Fruit fly (Drosophila melanogaster): Measurements from ENCODE around the gene CG4789.

Gene CG4789

dm6 chrX:16816500-16816899 is 15.8 kb downstream of the CG4789 start (continued):
- TF ChIP-seq sna (GFP tag; IDR thresholded peaks at IDR 0.05; ENCODE audit: partially characterized antibody), result no peak
- no peak for TF ChIP-seq oc (tag; optimal IDR thresholded peaks at IDR 0.05)
- peak; percentile 12 for TF ChIP-seq CG7556 (GFP tag; optimal IDR thresholded peaks at IDR 0.05)
- no peak for TF ChIP-seq CG3065 (GFP tag; optimal IDR thresholded peaks at IDR 0.05)
- no peak for TF ChIP-seq CG13296 (GFP tag; optimal IDR thresholded peaks at IDR 0.05)
- TF ChIP-seq CG13775 (GFP tag; optimal IDR thresholded peaks at IDR 0.05), result no peak
- no peak for TF ChIP-seq CG14965 (GFP tag; optimal IDR thresholded peaks at IDR 0.05; ENCODE audit: borderline replicate concordance)
- no peak for TF ChIP-seq Nf-YB (GFP tag; optimal IDR thresholded peaks at IDR 0.05)
- no peak for TF ChIP-seq Vsx1 (GFP tag; optimal IDR thresholded peaks at IDR 0.05)
- TF ChIP-seq pan (optimal IDR thresholded peaks at IDR 0.05), result no peak
- peak in 1 of 2 experiments; percentile 16 for TF ChIP-seq pan (GFP tag; optimal IDR thresholded peaks at IDR 0.05 in 1 of 2, IDR thresholded peaks at IDR 0.05 in 1 of 2)
- TF ChIP-seq emc (GFP tag; optimal IDR thresholded peaks at IDR 0.05), result no peak
- TF ChIP-seq br (optimal IDR thresholded peaks at IDR 0.05), result no peak
- TF ChIP-seq CG6854 (GFP tag; optimal IDR thresholded peaks at IDR 0.05), result no peak
- no peak for TF ChIP-seq CG8765 (GFP tag; IDR thresholded peaks at IDR 0.05)
- peak; percentile 11 for TF ChIP-seq CG2678 (tag; optimal IDR thresholded peaks at IDR 0.05)
- TF ChIP-seq Dip3 (GFP tag; optimal IDR thresholded peaks at IDR 0.05), result no peak
- TF ChIP-seq CG12236 (GFP tag; optimal IDR thresholded peaks at IDR 0.05), result no peak
- no peak for TF ChIP-seq Bdp1 (GFP tag; optimal IDR thresholded peaks at IDR 0.05)
- TF ChIP-seq kah (GFP tag; optimal IDR thresholded peaks at IDR 0.05), result no peak
- TF ChIP-seq org-1 (GFP tag; optimal IDR thresholded peaks at IDR 0.05), result no peak
- TF ChIP-seq Hand (GFP tag; optimal IDR thresholded peaks at IDR 0.05), result no peak
- TF ChIP-seq so (GFP tag; IDR thresholded peaks at IDR 0.05), result no peak
- no peak for TF ChIP-seq Hr51 (GFP tag; optimal IDR thresholded peaks at IDR 0.05)
- TF ChIP-seq Awh (GFP tag; IDR thresholded peaks at IDR 0.05), result no peak
- TF ChIP-seq jigr1 (GFP tag; IDR thresholded peaks at IDR 0.05), result no peak
- TF ChIP-seq CG11504 (tag; optimal IDR thresholded peaks at IDR 0.05), result peak; percentile 21
- no peak for TF ChIP-seq CG15696 (tag; optimal IDR thresholded peaks at IDR 0.05)
- TF ChIP-seq Jarid2 (GFP tag; optimal IDR thresholded peaks at IDR 0.05), result no peak
- TF ChIP-seq klu (GFP tag; IDR thresholded peaks at IDR 0.05), result no peak
- no peak for TF ChIP-seq Dip2 (GFP tag; IDR thresholded peaks at IDR 0.05)
- TF ChIP-seq CG17568 (GFP tag; optimal IDR thresholded peaks at IDR 0.05), result no peak
- TF ChIP-seq Bgb (GFP tag; IDR thresholded peaks at IDR 0.05; ENCODE audit: partially characterized antibody), result no peak
- TF ChIP-seq CG14441 (GFP tag; IDR thresholded peaks at IDR 0.05), result no peak
- TF ChIP-seq CG6813 (GFP tag; optimal IDR thresholded peaks at IDR 0.05), result no peak
- peak; percentile 0 for TF ChIP-seq CG9727 (GFP tag; optimal IDR thresholded peaks at IDR 0.05)
- peak; percentile 8 for TF ChIP-seq dmrt99B (tag; optimal IDR thresholded peaks at IDR 0.05)
- no peak for TF ChIP-seq ems (GFP tag; optimal IDR thresholded peaks at IDR 0.05)
- TF ChIP-seq grau (tag; optimal IDR thresholded peaks at IDR 0.05), result no peak
- no peak for TF ChIP-seq pita (GFP tag; optimal IDR thresholded peaks at IDR 0.05)
- peak; percentile 85 for TF ChIP-seq Sry-β (GFP tag; optimal IDR thresholded peaks at IDR 0.05)
- peak; percentile 6 for TF ChIP-seq CoRest (tag; optimal IDR thresholded peaks at IDR 0.05)
- TF ChIP-seq fd64A (GFP tag; optimal IDR thresholded peaks at IDR 0.05), result no peak
- no peak for TF ChIP-seq B-H1 (GFP tag; IDR thresholded peaks at IDR 0.05)
- peak; percentile 31 for TF ChIP-seq Sox100B (GFP tag; optimal IDR thresholded peaks at IDR 0.05)
- TF ChIP-seq CG12659 (GFP tag; optimal IDR thresholded peaks at IDR 0.05), result no peak
- no peak for TF ChIP-seq CG7357 (GFP tag; IDR thresholded peaks at IDR 0.05)

Measured in whole organism, embryonic.